Fruit fly (Drosophila melanogaster) whole organism, prepupa: Measurements from ENCODE around the gene Exo84.

Experiments used
- Blimp-1 ChIP-seq: fragments of 200-800 bp; sonication (Bioruptor generic); optimal IDR thresholded peaks from 3 replicates; lab custom pipeline; 2017; ENCODE audit warnings: missing biosample characterization, missing genetic modification characterization, mild to moderate bottlenecking, moderate library complexity, missing genetic modification reagents
- CG10669 ChIP-seq: fragments of 200-800 bp; sonication (Bioruptor generic); optimal IDR thresholded peaks from 3 replicates; lab custom pipeline; 2018; ENCODE audit warnings: missing biosample characterization, mild to moderate bottlenecking, missing genetic modification characterization, moderate library complexity
- CG11294 ChIP-seq: fragments of 200-800 bp; sonication (Bioruptor generic); IDR thresholded peaks from 2 replicates; pipeline ENCODE4 v1.3.6; 2022; ENCODE audit warnings: missing biosample characterization, missing genetic modification characterization
- CG15336 ChIP-seq: fragments of 200-800 bp; sonication (Bioruptor generic); IDR thresholded peaks from 2 replicates; pipeline ENCODE4 v1.3.6; 2022; ENCODE audit warnings: missing biosample characterization, missing genetic modification characterization
- CG1621 ChIP-seq: fragments of 200-800 bp; sonication (Bioruptor generic); optimal IDR thresholded peaks from 3 replicates; lab custom pipeline; 2018; ENCODE audit warnings: missing biosample characterization, mild to moderate bottlenecking, missing genetic modification characterization
- CG16779 ChIP-seq: fragments of 200-800 bp; sonication (Bioruptor generic); optimal IDR thresholded peaks from 3 replicates; lab custom pipeline; 2017; ENCODE audit warnings: missing biosample characterization, mild to moderate bottlenecking, missing genetic modification characterization
- CG31627 ChIP-seq: fragments of 200-800 bp; sonication (Bioruptor generic); optimal IDR thresholded peaks from 3 replicates; lab custom pipeline; 2016; ENCODE audit warnings: missing biosample characterization, missing genetic modification characterization
- CG32006 ChIP-seq: fragments of 200-800 bp; sonication (Bioruptor generic); optimal IDR thresholded peaks from 3 replicates; lab custom pipeline; 2017; ENCODE audit warnings: missing biosample characterization, mild to moderate bottlenecking, missing genetic modification characterization
- CG34406 ChIP-seq: fragments of 200-800 bp; sonication (Bioruptor generic); optimal IDR thresholded peaks from 3 replicates; lab custom pipeline; 2016; ENCODE audit warnings: missing biosample characterization, missing genetic modification characterization
- CG3919 ChIP-seq: fragments of 200-800 bp; sonication (Bioruptor generic); optimal IDR thresholded peaks from 3 replicates; lab custom pipeline; 2016; ENCODE audit warnings: missing biosample characterization, missing genetic modification characterization
- CG4318 ChIP-seq: fragments of 200-800 bp; sonication (Bioruptor generic); optimal IDR thresholded peaks from 3 replicates; lab custom pipeline; 2017; ENCODE audit warnings: missing biosample characterization, mild to moderate bottlenecking, missing genetic modification characterization
- CG6163 ChIP-seq: fragments of 200-800 bp; sonication (Bioruptor generic); IDR thresholded peaks from 3 replicates; pipeline ENCODE4 v1.3.6; 2022; ENCODE audit warnings: missing biosample characterization, missing genetic modification characterization
- CG6276 ChIP-seq: fragments of 200-800 bp; sonication (Bioruptor generic); optimal IDR thresholded peaks from 2 replicates; lab custom pipeline; 2017; ENCODE audit warnings: missing biosample characterization, mild to moderate bottlenecking, missing genetic modification characterization
- CG6854 ChIP-seq: fragments of 200-800 bp; sonication (Bioruptor generic); optimal IDR thresholded peaks from 2 replicates; lab custom pipeline; 2017; ENCODE audit warnings: missing biosample characterization, mild to moderate bottlenecking, missing genetic modification characterization
- CG7368 ChIP-seq: fragments of 200-800 bp; sonication (Bioruptor generic); optimal IDR thresholded peaks from 3 replicates; lab custom pipeline; 2016; ENCODE audit warnings: missing biosample characterization, missing genetic modification characterization
- CG8119 ChIP-seq: fragments of 200-800 bp; sonication (Bioruptor generic); IDR thresholded peaks from 3 replicates; pipeline ENCODE4 v1.3.6; 2022; ENCODE audit warnings: missing biosample characterization, missing genetic modification characterization
- CG8319 ChIP-seq: fragments of 200-800 bp; sonication (Bioruptor generic); optimal IDR thresholded peaks from 3 replicates; lab custom pipeline; 2016; ENCODE audit warnings: missing biosample characterization, missing genetic modification characterization
- CG8632 ChIP-seq: fragments of 200-800 bp; sonication (Bioruptor generic); optimal IDR thresholded peaks from 3 replicates; lab custom pipeline; 2016; ENCODE audit warnings: missing biosample characterization, missing genetic modification characterization
- CG9139 ChIP-seq: fragments of 200-800 bp; sonication (Bioruptor generic); optimal IDR thresholded peaks from 3 replicates; lab custom pipeline; 2017; ENCODE audit warnings: missing biosample characterization, mild to moderate bottlenecking, missing genetic modification characterization
- Eip75B ChIP-seq: fragments of 200-800 bp; sonication (Bioruptor generic); optimal IDR thresholded peaks from 3 replicates; lab custom pipeline; 2016; ENCODE audit warnings: missing biosample characterization, missing genetic modification characterization
- Eip78C ChIP-seq: fragments of 200-800 bp; sonication (Bioruptor generic); peaks from one replicate; lab custom pipeline; 2016; ENCODE audit warnings: missing biosample characterization, missing genetic modification characterization
- Ets21C ChIP-seq: fragments of 200-800 bp; sonication (Bioruptor generic); optimal IDR thresholded peaks from 3 replicates; lab custom pipeline; 2016; ENCODE audit warnings: missing biosample characterization, missing genetic modification characterization
- Ets96B ChIP-seq: fragments of 200-800 bp; optimal IDR thresholded peaks from 2 replicates; lab custom pipeline; 2019; ENCODE audit warnings: missing biosample characterization, mild to moderate bottlenecking, missing genetic modification characterization, moderate library complexity
- Hr39 ChIP-seq: fragments of 200-800 bp; sonication (Bioruptor generic); optimal IDR thresholded peaks from 2 replicates; lab custom pipeline; 2016; ENCODE audit warnings: missing biosample characterization, missing genetic modification characterization
- Hr4 ChIP-seq: fragments of 200-800 bp; sonication (Bioruptor generic); optimal IDR thresholded peaks from 3 replicates; lab custom pipeline; 2016; ENCODE audit warnings: missing biosample characterization, missing genetic modification characterization
- Lpt ChIP-seq: fragments of 200-800 bp; sonication (Bioruptor generic); optimal IDR thresholded peaks from 3 replicates; lab custom pipeline; 2016; ENCODE audit warnings: missing biosample characterization, missing genetic modification characterization
- OdsH ChIP-seq: fragments of 200-800 bp; sonication (Bioruptor generic); optimal IDR thresholded peaks from 3 replicates; lab custom pipeline; 2016; ENCODE audit warnings: missing biosample characterization, missing genetic modification characterization
- Smox ChIP-seq: fragments of 200-800 bp; sonication (Bioruptor generic); optimal IDR thresholded peaks from 3 replicates; lab custom pipeline; 2016; ENCODE audit warnings: missing biosample characterization, missing genetic modification characterization
- Sox102F ChIP-seq: fragments of 200-800 bp; sonication (Bioruptor generic); optimal IDR thresholded peaks from 2 replicates; lab custom pipeline; 2016; ENCODE audit warnings: missing biosample characterization, mild to moderate bottlenecking, missing genetic modification characterization
- Sox15 ChIP-seq: fragments of 200-800 bp; sonication (Bioruptor generic); optimal IDR thresholded peaks from 3 replicates; lab custom pipeline; 2016; ENCODE audit warnings: missing biosample characterization, missing genetic modification characterization
- achi ChIP-seq: fragments of 200-800 bp; sonication (Bioruptor generic); optimal IDR thresholded peaks from 3 replicates; lab custom pipeline; 2016; ENCODE audit warnings: missing biosample characterization, missing genetic modification characterization
- acj6 ChIP-seq: fragments of 200-800 bp; sonication (Bioruptor generic); optimal IDR thresholded peaks from 3 replicates; lab custom pipeline; 2016; ENCODE audit warnings: missing biosample characterization, missing genetic modification characterization
- dac ChIP-seq: fragments of 200-800 bp; sonication (Bioruptor generic); optimal IDR thresholded peaks from 2 replicates; lab custom pipeline; 2017; ENCODE audit warnings: missing biosample characterization, mild to moderate bottlenecking, missing genetic modification characterization
- esn ChIP-seq: fragments of 200-800 bp; sonication (Bioruptor generic); optimal IDR thresholded peaks from 2 replicates; lab custom pipeline; 2016; ENCODE audit warnings: missing biosample characterization, mild to moderate bottlenecking, missing genetic modification characterization, moderate library complexity
- fd59A ChIP-seq: fragments of 200-800 bp; sonication (Bioruptor generic); optimal IDR thresholded peaks from 2 replicates; lab custom pipeline; 2017; ENCODE audit warnings: missing biosample characterization, mild to moderate bottlenecking, missing genetic modification characterization, missing genetic modification reagents
- fd85E ChIP-seq: fragments of 200-800 bp; sonication (Bioruptor generic); optimal IDR thresholded peaks from 3 replicates; lab custom pipeline; 2016; ENCODE audit warnings: missing biosample characterization, missing genetic modification characterization
- fkh ChIP-seq: fragments of 200-800 bp; sonication (Bioruptor generic); optimal IDR thresholded peaks from 3 replicates; lab custom pipeline; 2017; ENCODE audit warnings: missing biosample characterization, mild to moderate bottlenecking, missing genetic modification characterization, moderate library complexity
- lz ChIP-seq: fragments of 200-800 bp; sonication (Bioruptor generic); optimal IDR thresholded peaks from 3 replicates; lab custom pipeline; 2016; ENCODE audit warnings: missing biosample characterization, missing genetic modification characterization
- net ChIP-seq: fragments of 200-800 bp; sonication (Bioruptor generic); optimal IDR thresholded peaks from 3 replicates; lab custom pipeline; 2016; ENCODE audit warnings: missing biosample characterization, missing genetic modification characterization
- pdm3 ChIP-seq: fragments of 200-800 bp; sonication (Bioruptor generic); optimal IDR thresholded peaks from 3 replicates; lab custom pipeline; 2016; ENCODE audit warnings: missing biosample characterization, missing genetic modification characterization
- salr ChIP-seq, 2 experiments: fragments of 200-800 bp; sonication (Bioruptor generic); optimal IDR thresholded peaks; 3 replicates each; lab custom pipeline; 2016 to 2018; ENCODE audit warnings: missing biosample characterization in 2 of 2, missing genetic modification characterization in 2 of 2, mild to moderate bottlenecking in 1 of 2
- spab ChIP-seq: fragments of 200-800 bp; sonication (Bioruptor generic); optimal IDR thresholded peaks from 2 replicates; lab custom pipeline; 2017; ENCODE audit warnings: missing biosample characterization, mild to moderate bottlenecking, missing genetic modification characterization, missing genetic modification reagents
- ss ChIP-seq, 2 experiments: fragments of 200-800 bp; sonication (Bioruptor generic); optimal IDR thresholded peaks; 2 replicates in 1 of 2; 3 replicates in 1 of 2; lab custom pipeline; 2017 to 2018; ENCODE audit warnings: mild to moderate bottlenecking in 2 of 2, missing biosample characterization in 2 of 2, missing genetic modification characterization in 2 of 2, moderate library complexity in 1 of 2
- svp ChIP-seq: fragments of 200-800 bp; sonication (Bioruptor generic); peaks from one replicate; lab custom pipeline; 2016; ENCODE audit warnings: missing biosample characterization, missing genetic modification characterization
- topi ChIP-seq: fragments of 200-800 bp; sonication (Bioruptor generic); optimal IDR thresholded peaks from 3 replicates; lab custom pipeline; 2016; ENCODE audit warnings: missing biosample characterization, missing genetic modification characterization
- vri ChIP-seq: fragments of 200-800 bp; sonication (Bioruptor generic); optimal IDR thresholded peaks from 3 replicates; lab custom pipeline; 2016; ENCODE audit warnings: missing biosample characterization, mild to moderate bottlenecking, missing genetic modification characterization

Exo84 gene

DNA sequence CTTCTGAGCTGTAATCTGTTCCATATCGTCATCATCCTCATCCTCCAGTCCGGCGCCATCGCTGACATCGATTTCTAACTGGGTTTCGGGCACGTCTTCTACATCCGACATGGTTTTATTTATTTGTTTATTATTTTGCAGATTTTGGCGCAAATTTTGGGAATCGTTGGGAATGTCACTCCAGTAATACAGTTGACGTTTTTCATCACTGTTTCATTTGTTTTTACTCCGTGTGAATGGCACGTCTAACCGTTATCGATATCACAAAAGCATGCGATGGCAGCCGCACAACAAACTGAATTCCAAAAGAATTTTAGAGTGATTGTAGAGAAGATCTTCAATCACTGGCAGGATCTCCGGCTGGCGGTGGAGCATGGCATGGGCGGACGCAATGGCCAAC is 4.3 kb upstream of the Exo84 start, which contains the start of the genes Sld5 and CG14543:
TSS of gene Sld5 (minus strand) at position 167 of the 400 bp plus-strand sequence.
TSS of gene CG14543 (plus strand) at position 250 of the 400 bp plus-strand sequence.
- TF ChIP-seq esn (GFP tag; lab: Kevin White, UChicago): peak; percentile 26
- peak; percentile 15 for TF ChIP-seq CG6854 (GFP tag; lab: Kevin White, UChicago)
- no peak for TF ChIP-seq CG4318 (GFP tag; lab: Kevin White, UChicago)
- TF ChIP-seq Blimp-1 (GFP tag; lab: Kevin White, UChicago): no peak
- no peak for TF ChIP-seq CG8632 (GFP tag; lab: Kevin White, UChicago)
- no peak for TF ChIP-seq Hr4
- TF ChIP-seq CG31627 (GFP tag; lab: Kevin White, UChicago): no peak
- no peak for TF ChIP-seq OdsH (GFP tag; lab: Kevin White, UChicago)
- TF ChIP-seq Hr39 (GFP tag; lab: Kevin White, UChicago): no peak
- TF ChIP-seq CG34406 (GFP tag; lab: Kevin White, UChicago): no peak
- TF ChIP-seq net (GFP tag; lab: Kevin White, UChicago): no peak
- TF ChIP-seq CG3919 (GFP tag; lab: Kevin White, UChicago): no peak
- TF ChIP-seq CG6163 (GFP tag; lab: Robert Waterston, UW): 0 out of 3 replicates have a peak, but pooled peaks have one; percentile 23
- no peak for TF ChIP-seq acj6
- TF ChIP-seq fd59A (GFP tag; lab: Kevin White, UChicago): no peak
- no peak for TF ChIP-seq topi
- no peak for TF ChIP-seq Smox (GFP tag; lab: Kevin White, UChicago)
- no peak for TF ChIP-seq Lpt
- TF ChIP-seq Ets21C (GFP tag; lab: Kevin White, UChicago): no peak
- TF ChIP-seq pdm3 (GFP tag; lab: Kevin White, UChicago): no peak
- TF ChIP-seq CG16779 (tag; lab: Kevin White, UChicago): no peak
- TF ChIP-seq CG32006 (GFP tag; lab: Kevin White, UChicago): no peak
- TF ChIP-seq dac (GFP tag; lab: Kevin White, UChicago): no peak
- TF ChIP-seq CG9139: no peak
- TF ChIP-seq lz: peak; percentile 9
- no peak for TF ChIP-seq achi (GFP tag; lab: Kevin White, UChicago)
- TF ChIP-seq fd85E (GFP tag; lab: Kevin White, UChicago): no peak
- no peak for TF ChIP-seq CG8119
- TF ChIP-seq svp (GFP tag; lab: Kevin White, UChicago): no peak

DNA sequence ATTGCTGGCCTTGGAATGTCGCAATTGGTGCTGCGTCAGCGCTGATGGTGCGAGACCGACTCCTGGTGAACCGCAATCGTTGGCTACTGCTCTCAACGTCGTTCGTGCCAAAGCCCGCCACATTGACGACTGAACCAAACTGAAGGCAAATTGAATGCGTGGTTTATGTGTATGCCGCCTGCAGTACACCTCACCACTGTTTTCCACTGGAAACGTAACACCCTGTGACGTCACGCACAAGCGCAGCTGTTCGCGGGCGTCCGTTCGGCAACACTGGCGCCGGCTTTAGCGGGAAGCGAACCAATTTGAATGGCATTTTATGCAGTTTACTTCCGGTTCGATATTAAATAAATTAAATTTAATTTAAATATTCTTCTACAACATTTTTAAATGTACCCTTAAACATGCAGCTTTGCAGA is 3.2 kb upstream of the Exo84 start, which contains the start of gene Cmpk:
TSS of gene Cmpk (minus strand) at position 225 of the 419 bp plus-strand sequence.
- TF ChIP-seq CG34406 (GFP tag; lab: Kevin White, UChicago) (peak; percentile 70), lz (peak; percentile 55), CG11294 (GFP tag; lab: Robert Waterston, UW) (no peak), fkh (peak; percentile 65), Blimp-1 (GFP tag; lab: Kevin White, UChicago) (no peak), Eip75B (GFP tag; lab: Kevin White, UChicago) (no peak), salr (GFP tag; optimal IDR thresholded peaks at IDR 0.05; lab: Kevin White, UChicago) (peak in 1 of 2 experiments; percentile 58), CG15336 (peak; percentile 40; the same call in 1 of the 2 replicates), Sox15 (GFP tag; lab: Kevin White, UChicago) (no peak), Ets96B (tag; lab: Kevin White, UChicago) (peak; percentile 1), OdsH (GFP tag; lab: Kevin White, UChicago) (peak; percentile 63), Eip78C (peak; percentile 95), acj6 (peak; percentile 59), Sox102F (GFP tag; lab: Kevin White, UChicago) (no peak), Hr39 (GFP tag; lab: Kevin White, UChicago) (peak; percentile 22), ss (GFP tag; optimal IDR thresholded peaks at IDR 0.05; lab: Kevin White, UChicago) (peak in 1 of 2 experiments; percentile 76), CG16779 (tag; lab: Kevin White, UChicago) (no peak), CG1621 (tag; lab: Kevin White, UChicago) (peak; percentile 46), CG8632 (GFP tag; lab: Kevin White, UChicago) (peak; percentile 53), achi (GFP tag; lab: Kevin White, UChicago) (peak; percentile 70), Lpt (no peak), esn (GFP tag; lab: Kevin White, UChicago) (peak; percentile 84), CG10669 (GFP tag; lab: Kevin White, UChicago) (no peak), dac (GFP tag; lab: Kevin White, UChicago) (peak; percentile 26), net (GFP tag; lab: Kevin White, UChicago) (peak; percentile 78), fd85E (GFP tag; lab: Kevin White, UChicago) (peak; percentile 54), CG3919 (GFP tag; lab: Kevin White, UChicago) (peak; percentile 82), fd59A (GFP tag; lab: Kevin White, UChicago) (no peak), pdm3 (GFP tag; lab: Kevin White, UChicago) (peak; percentile 52), CG8119 (peak; percentile 55; the same call in 1 of the 3 replicates), CG9139 (no peak), vri (GFP tag; lab: Kevin White, UChicago) (peak; percentile 97), CG8319 (peak; percentile 25), CG31627 (GFP tag; lab: Kevin White, UChicago) (peak; percentile 32), Hr4 (no peak), spab (GFP tag; lab: Kevin White, UChicago) (no peak), CG4318 (GFP tag; lab: Kevin White, UChicago) (no peak), CG7368 (peak; percentile 60), CG6276 (GFP tag; lab: Kevin White, UChicago) (no peak)
